Worm (Caenorhabditis elegans) whole organism, mixed stage, embryonic: ENCODE data around the gene srv-16.

ENCODE experiments used
- M03D4.4 ChIP-seq: sonication (generic microtip); optimal IDR thresholded peaks from 2 replicates; lab custom pipeline; 2017; ENCODE audit warnings: mild to moderate bottlenecking, missing genetic modification characterization, missing compliant biosample characterization
- bed-3 ChIP-seq: fragments of 200-800 bp; sonication (Bioruptor generic); optimal IDR thresholded peaks from 3 replicates; lab custom pipeline; 2018; ENCODE audit warnings: mild to moderate bottlenecking, missing genetic modification characterization, moderate library complexity, missing compliant biosample characterization
- blmp-1 ChIP-seq: fragments of 150-350 bp; optimal IDR thresholded peaks from 2 replicates; lab custom pipeline; 2014; ENCODE audit warnings: missing biosample characterization, missing genetic modification characterization
- ceh-83 ChIP-seq: fragments of 200-800 bp; sonication (Bioruptor generic); optimal IDR thresholded peaks from 2 replicates; lab custom pipeline; 2018; ENCODE audit warnings: mild to moderate bottlenecking, missing genetic modification characterization, missing compliant biosample characterization
- elt-3 ChIP-seq: fragments of 150-350 bp; optimal IDR thresholded peaks from 2 replicates; lab custom pipeline; 2014; ENCODE audit warnings: missing biosample characterization, missing genetic modification characterization
- lin-13 ChIP-seq: fragments of 150-350 bp; optimal IDR thresholded peaks from 2 replicates; lab custom pipeline; 2014; ENCODE audit warnings: missing biosample characterization, missing genetic modification characterization
- nhr-2 ChIP-seq: fragments of 150-350 bp; optimal IDR thresholded peaks from 2 replicates; lab custom pipeline; 2014; ENCODE audit warnings: missing biosample characterization, missing genetic modification characterization
- pha-4 ChIP-seq: fragments of 150-350 bp; optimal IDR thresholded peaks from 2 replicates; lab custom pipeline; 2018; ENCODE audit warnings: missing biosample characterization, missing genetic modification reagents, missing genetic modification characterization
- snpc-4 ChIP-seq: fragments of 150-350 bp; optimal IDR thresholded peaks from 2 replicates; lab custom pipeline; 2014; ENCODE audit warnings: missing biosample characterization, missing genetic modification characterization
- sptf-1 ChIP-seq: sonication (generic microtip); optimal IDR thresholded peaks from 2 replicates; lab custom pipeline; 2017; ENCODE audit warnings: mild to moderate bottlenecking, missing genetic modification characterization, moderate library complexity, missing compliant biosample characterization
- unc-120 ChIP-seq: sonication (generic microtip); optimal IDR thresholded peaks from 2 replicates; lab custom pipeline; 2017; ENCODE audit warnings: missing genetic modification characterization, missing compliant biosample characterization; ENCODE audit not compliant: poor library complexity, severe bottlenecking
- unc-62 ChIP-seq: fragments of 150-350 bp; optimal IDR thresholded peaks from 2 replicates; lab custom pipeline; 2014; ENCODE audit warnings: missing biosample characterization, missing genetic modification reagents, missing genetic modification characterization

ce11 chrIV:15951640-15952039 lies 17.9 kb upstream of the srv-16 start, which contains the start of gene Y105C5B.15:
- TF ChIP-seq lin-13 (tag; lab: Kevin White, UChicago) (no peak), pha-4 (tag; lab: Kevin White, UChicago) (no peak), bed-3 (GFP tag; lab: Kevin White, UChicago) (no peak), blmp-1 (no peak), unc-120 (no peak), M03D4.4 (tag; lab: Kevin White, UChicago) (no peak), elt-3 (no peak), nhr-2 (tag; lab: Kevin White, UChicago) (no peak), unc-62 (GFP tag; lab: Kevin White, UChicago) (no peak), snpc-4 (no peak), ceh-83 (GFP tag; lab: Kevin White, UChicago) (no peak), sptf-1 (tag; lab: Kevin White, UChicago) (no peak)
